Worm (Caenorhabditis elegans) whole organism, L4/young adult: ENCODE results near the gene cht-2.

Source experiments
- W03F9.2 ChIP-seq: fragments of 150-350 bp; optimal IDR thresholded peaks from 2 replicates; lab custom pipeline; 2014; ENCODE audit warnings: missing biosample characterization, missing genetic modification characterization
- him-1 ChIP-seq: sonication (generic microtip); optimal IDR thresholded peaks from 2 replicates; lab custom pipeline; 2016; ENCODE audit warnings: missing genotype, missing genetic modification reagents, missing genetic modification characterization, missing compliant biosample characterization

DNA sequence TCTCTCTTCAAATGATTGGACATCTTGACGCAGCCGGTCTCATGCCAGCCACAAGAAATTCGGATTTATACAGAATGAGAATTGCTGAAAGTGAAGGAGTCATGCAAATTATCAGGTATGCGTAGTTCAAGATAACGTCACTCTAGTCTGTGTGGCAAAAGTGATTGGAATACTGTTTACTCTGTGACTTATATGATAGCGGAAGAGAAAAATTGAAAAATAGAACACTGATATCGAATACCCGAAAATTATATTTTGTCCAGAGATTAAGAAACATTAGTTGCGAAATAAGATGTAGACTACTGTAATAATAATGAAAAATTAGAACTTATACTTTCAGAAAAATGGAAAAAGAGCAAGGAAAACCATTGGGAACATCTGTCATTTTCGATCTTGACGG, 5.2 kb upstream of the cht-2 start:
- TF ChIP-seq him-1: no peak
- TF ChIP-seq W03F9.2 (tag; lab: Kevin White, UChicago): no peak
